Worm (Caenorhabditis elegans) whole organism, L2 larva: ENCODE data around the gene lgc-27.

Experiments used
- C34F6.9 ChIP-seq: fragments of 150-350 bp; optimal IDR thresholded peaks from 2 replicates; lab custom pipeline; 2014; ENCODE audit warnings: missing biosample characterization, missing genetic modification characterization
- F13H6.1 ChIP-seq: sonication (generic microtip); optimal IDR thresholded peaks from 2 replicates; lab custom pipeline; 2016; ENCODE audit warnings: missing genetic modification characterization, missing compliant biosample characterization
- R02D3.7 ChIP-seq: fragments of 150-350 bp; optimal IDR thresholded peaks from 2 replicates; lab custom pipeline; 2014; ENCODE audit warnings: missing biosample characterization, missing genetic modification characterization
- Y55F3AM.14 ChIP-seq: fragments of 200-800 bp; sonication (Bioruptor generic); optimal IDR thresholded peaks from 2 replicates; lab custom pipeline; 2018; ENCODE audit warnings: mild to moderate bottlenecking, missing genetic modification characterization, missing compliant biosample characterization
- ZK546.5 ChIP-seq: sonication (generic microtip); optimal IDR thresholded peaks from 2 replicates; lab custom pipeline; 2017; ENCODE audit warnings: missing biosample characterization, missing genetic modification characterization
- alr-1 ChIP-seq: fragments of 150-350 bp; optimal IDR thresholded peaks from 2 replicates; lab custom pipeline; 2014; ENCODE audit warnings: missing biosample characterization, missing genetic modification characterization
- aly-2 ChIP-seq: fragments of 150-350 bp; optimal IDR thresholded peaks from 2 replicates; lab custom pipeline; 2014; ENCODE audit warnings: missing biosample characterization, missing genetic modification characterization
- ama-1 ChIP-seq: fragments of 150-350 bp; optimal IDR thresholded peaks from 2 replicates; lab custom pipeline; 2018; ENCODE audit warnings: inconsistent platforms
- blmp-1 ChIP-seq: sonication (generic microtip); optimal IDR thresholded peaks from 2 replicates; lab custom pipeline; 2017; ENCODE audit warnings: missing genetic modification characterization, mild to moderate bottlenecking, missing compliant biosample characterization, antibody characterized with exemption, moderate library complexity; ENCODE audit not compliant: insufficient read depth
- ceh-16 ChIP-seq: fragments of 150-350 bp; optimal IDR thresholded peaks from 2 replicates; lab custom pipeline; 2014; ENCODE audit warnings: missing biosample characterization, missing genetic modification characterization
- ceh-82 ChIP-seq: fragments of 150-350 bp; optimal IDR thresholded peaks from 2 replicates; lab custom pipeline; 2014; ENCODE audit warnings: missing biosample characterization, missing genetic modification characterization
- crh-2 ChIP-seq: sonication (generic microtip); optimal IDR thresholded peaks from 2 replicates; lab custom pipeline; 2017; ENCODE audit warnings: missing biosample characterization, missing genetic modification characterization
- dmd-4 ChIP-seq: sonication (generic microtip); optimal IDR thresholded peaks from 2 replicates; lab custom pipeline; 2017; ENCODE audit warnings: missing biosample characterization, missing genetic modification characterization
- egl-27 ChIP-seq: sonication (generic microtip); optimal IDR thresholded peaks from 3 replicates; lab custom pipeline; 2017; ENCODE audit warnings: missing biosample characterization, missing genetic modification reagents, missing genetic modification characterization
- elt-1 ChIP-seq: fragments of 150-350 bp; optimal IDR thresholded peaks from 2 replicates; lab custom pipeline; 2014; ENCODE audit warnings: missing biosample characterization, missing genetic modification characterization
- elt-3 ChIP-seq: sonication (generic microtip); optimal IDR thresholded peaks from 2 replicates; lab custom pipeline; 2017; ENCODE audit warnings: missing biosample characterization, missing genetic modification characterization
- fos-1 ChIP-seq: fragments of 150-350 bp; optimal IDR thresholded peaks from 2 replicates; lab custom pipeline; 2014; ENCODE audit warnings: missing biosample characterization, missing genetic modification characterization
- gmeb-1 ChIP-seq: fragments of 150-350 bp; optimal IDR thresholded peaks from 2 replicates; lab custom pipeline; 2014; ENCODE audit warnings: missing biosample characterization, missing genetic modification characterization
- lin-11 ChIP-seq: fragments of 150-350 bp; sonication (generic microtip); optimal IDR thresholded peaks from 2 replicates; lab custom pipeline; 2014; ENCODE audit warnings: missing biosample characterization, missing genetic modification characterization, inconsistent platforms, mixed read lengths
- lin-13 ChIP-seq: fragments of 150-350 bp; optimal IDR thresholded peaks from 2 replicates; lab custom pipeline; 2014; ENCODE audit warnings: missing biosample characterization, missing genetic modification reagents, missing genetic modification characterization
- lin-39 ChIP-seq: fragments of 150-350 bp; optimal IDR thresholded peaks from 2 replicates; lab custom pipeline; 2014; ENCODE audit warnings: missing biosample characterization, missing genetic modification reagents, missing genetic modification characterization
- lsy-2 ChIP-seq, 2 experiments: fragments of 150-350 bp in 1 of 2; sonication (generic microtip) in 1 of 2; optimal IDR thresholded peaks; 2 replicates each; lab custom pipeline; 2014 to 2017; ENCODE audit warnings: missing biosample characterization in 2 of 2, missing genetic modification characterization in 2 of 2
- mab-5 ChIP-seq: fragments of 150-350 bp; optimal IDR thresholded peaks from 2 replicates; lab custom pipeline; 2014; ENCODE audit warnings: missing biosample characterization, missing genetic modification characterization
- mbf-1 ChIP-seq: sonication (generic microtip); optimal IDR thresholded peaks from 2 replicates; lab custom pipeline; 2017; ENCODE audit warnings: missing biosample characterization, missing genetic modification characterization
- mdl-1 ChIP-seq, 2 experiments: fragments of 150-350 bp in 1 of 2; sonication (generic microtip) in 1 of 2; optimal IDR thresholded peaks; 2 replicates each; lab custom pipeline; 2017; ENCODE audit warnings: missing biosample characterization in 2 of 2, missing genetic modification characterization in 2 of 2
- nhr-10 ChIP-seq: sonication (generic microtip); optimal IDR thresholded peaks from 2 replicates; lab custom pipeline; 2017; ENCODE audit warnings: missing biosample characterization, missing genetic modification characterization
- nhr-11 ChIP-seq: fragments of 150-350 bp; optimal IDR thresholded peaks from 2 replicates; lab custom pipeline; 2014; ENCODE audit warnings: missing biosample characterization, missing genetic modification characterization
- nhr-12 ChIP-seq: fragments of 150-350 bp; optimal IDR thresholded peaks from 2 replicates; lab custom pipeline; 2014; ENCODE audit warnings: missing biosample characterization, missing genetic modification characterization
- nhr-129 ChIP-seq: fragments of 150-350 bp; optimal IDR thresholded peaks from 2 replicates; lab custom pipeline; 2014; ENCODE audit warnings: missing biosample characterization, missing genetic modification characterization
- nhr-21 ChIP-seq: fragments of 150-350 bp; optimal IDR thresholded peaks from 2 replicates; lab custom pipeline; 2014; ENCODE audit warnings: missing biosample characterization, missing genetic modification characterization
- nhr-23 ChIP-seq: fragments of 150-350 bp; optimal IDR thresholded peaks from 2 replicates; lab custom pipeline; 2014; ENCODE audit warnings: missing biosample characterization, missing genetic modification reagents, missing genetic modification characterization
- nhr-237 ChIP-seq: fragments of 150-350 bp; optimal IDR thresholded peaks from 2 replicates; lab custom pipeline; 2014; ENCODE audit warnings: missing biosample characterization, missing genetic modification characterization
- nhr-25 ChIP-seq: fragments of 150-350 bp; sonication (generic microtip); optimal IDR thresholded peaks from 3 replicates; lab custom pipeline; 2014; ENCODE audit warnings: missing biosample characterization, missing genetic modification characterization
- nhr-6 ChIP-seq: fragments of 150-350 bp; optimal IDR thresholded peaks from 2 replicates; lab custom pipeline; 2014; ENCODE audit warnings: missing biosample characterization, missing genetic modification characterization
- nhr-77 ChIP-seq: fragments of 150-350 bp; optimal IDR thresholded peaks from 2 replicates; lab custom pipeline; 2014; ENCODE audit warnings: missing biosample characterization, missing genetic modification characterization
- peb-1 ChIP-seq: fragments of 150-350 bp; optimal IDR thresholded peaks from 2 replicates; lab custom pipeline; 2014; ENCODE audit warnings: missing biosample characterization, missing genetic modification characterization
- sem-4 ChIP-seq: fragments of 150-350 bp; optimal IDR thresholded peaks from 2 replicates; lab custom pipeline; 2014; ENCODE audit warnings: missing biosample characterization, missing genetic modification reagents, missing genetic modification characterization
- skn-1 ChIP-seq: sonication (generic microtip); optimal IDR thresholded peaks from 2 replicates; lab custom pipeline; 2017; ENCODE audit warnings: missing biosample characterization, missing genetic modification characterization
- sma-3 ChIP-seq: sonication (generic microtip); optimal IDR thresholded peaks from 2 replicates; lab custom pipeline; 2016; ENCODE audit warnings: missing genetic modification reagents, missing genetic modification characterization, missing compliant biosample characterization
- sma-9 ChIP-seq, 2 experiments: fragments of 150-350 bp in 1 of 2; sonication (generic microtip) in 1 of 2; optimal IDR thresholded peaks; 2 replicates each; lab custom pipeline; 2014 to 2016; ENCODE audit warnings: missing genetic modification characterization in 2 of 2, mild to moderate bottlenecking in 1 of 2, missing biosample characterization in 1 of 2, missing compliant biosample characterization in 1 of 2, missing genetic modification reagents in 1 of 2, moderate library complexity in 1 of 2
- snpc-4 ChIP-seq: fragments of 150-350 bp; optimal IDR thresholded peaks from 2 replicates; lab custom pipeline; 2014; ENCODE audit warnings: missing biosample characterization, missing genetic modification characterization
- unc-39 ChIP-seq: fragments of 150-350 bp; optimal IDR thresholded peaks from 2 replicates; lab custom pipeline; 2014; ENCODE audit warnings: missing biosample characterization, missing genetic modification characterization
- unc-55 ChIP-seq: fragments of 150-350 bp; sonication (generic microtip); optimal IDR thresholded peaks from 3 replicates; lab custom pipeline; 2014; ENCODE audit warnings: missing biosample characterization, missing genetic modification reagents, missing genetic modification characterization
- unc-62 ChIP-seq: fragments of 150-350 bp; optimal IDR thresholded peaks from 2 replicates; lab custom pipeline; 2014; ENCODE audit warnings: missing biosample characterization, missing genetic modification reagents, missing genetic modification characterization
- zag-1 ChIP-seq: fragments of 150-350 bp; optimal IDR thresholded peaks from 2 replicates; lab custom pipeline; 2014; ENCODE audit warnings: missing biosample characterization, missing genetic modification characterization
- ztf-1 ChIP-seq: fragments of 200-800 bp; sonication (Bioruptor generic); conservative IDR thresholded peaks from 2 replicates; pipeline ENCODE4 v1.3.6; 2022; ENCODE audit warnings: missing genetic modification characterization, missing compliant biosample characterization
- ztf-11 ChIP-seq: sonication (generic microtip); optimal IDR thresholded peaks from 2 replicates; lab custom pipeline; 2017; ENCODE audit warnings: missing biosample characterization, missing genetic modification characterization
- ztf-4 ChIP-seq: fragments of 150-350 bp; optimal IDR thresholded peaks from 2 replicates; lab custom pipeline; 2014; ENCODE audit warnings: missing biosample characterization, missing genetic modification characterization

lgc-27 gene

ce11 chrII:4698266-4698771 lies 49.4 kb downstream of the lgc-27 start, which contains the start of the genes rpn-5 and scc-1:
Gene rpn-5 (minus strand): TSS chrII:4698427.
Gene scc-1 (plus strand): TSS chrII:4698721.
- TF ChIP-seq alr-1 (tag; lab: Kevin White, UChicago) (no peak), mdl-1 (tag; optimal IDR thresholded peaks at IDR 0.05; lab: Kevin White, UChicago) (no peak), snpc-4 (tag; lab: Kevin White, UChicago) (peak; percentile 47), sma-9 (GFP tag; optimal IDR thresholded peaks at IDR 0.05; lab: Kevin White, UChicago) (peak; percentile 71), sma-9 (tag; optimal IDR thresholded peaks at IDR 0.05; lab: Kevin White, UChicago) (no peak), nhr-129 (tag; lab: Kevin White, UChicago) (peak; percentile 81), unc-39 (tag; lab: Kevin White, UChicago) (no peak), ZK546.5 (tag; lab: Kevin White, UChicago) (peak; percentile 48), mbf-1 (tag; lab: Kevin White, UChicago) (no peak), F13H6.1 (tag; lab: Kevin White, UChicago) (peak; percentile 25), elt-1 (tag; lab: Kevin White, UChicago) (no peak), nhr-237 (tag; lab: Kevin White, UChicago) (no peak), nhr-21 (tag; lab: Kevin White, UChicago) (peak; percentile 70), nhr-11 (tag; lab: Kevin White, UChicago) (no peak), elt-3 (no peak), nhr-77 (tag; lab: Kevin White, UChicago) (no peak), C34F6.9 (tag; lab: Kevin White, UChicago) (peak; percentile 85), aly-2 (no peak), nhr-25 (tag; lab: Kevin White, UChicago) (peak; percentile 67), lin-11 (tag; lab: Kevin White, UChicago) (peak; percentile 53), fos-1 (tag; lab: Kevin White, UChicago) (peak; percentile 43), ceh-16 (tag; lab: Kevin White, UChicago) (no peak), ceh-82 (tag; lab: Kevin White, UChicago) (no peak), R02D3.7 (tag; lab: Kevin White, UChicago) (peak; percentile 20), crh-2 (tag; lab: Kevin White, UChicago) (peak; percentile 84), lin-13 (peak; percentile 79), skn-1 (tag; lab: Kevin White, UChicago) (peak; percentile 98), peb-1 (no peak), lsy-2 (tag; optimal IDR thresholded peaks at IDR 0.05; lab: Kevin White, UChicago) (peak; percentile 98 to 99), unc-55 (GFP tag; lab: Kevin White, UChicago) (peak; percentile 95), ama-1 (lab: Kevin White, UChicago) (no peak), gmeb-1 (tag; lab: Kevin White, UChicago) (peak; percentile 91), blmp-1 (tag; lab: Kevin White, UChicago) (peak; percentile 38), ztf-4 (tag; lab: Kevin White, UChicago) (no peak), nhr-10 (tag; lab: Kevin White, UChicago) (no peak), egl-27 (tag; lab: Kevin White, UChicago) (peak; percentile 33), nhr-12 (no peak), zag-1 (tag; lab: Kevin White, UChicago) (no peak), unc-62 (no peak), nhr-6 (tag; lab: Kevin White, UChicago) (no peak), dmd-4 (no peak), ztf-11 (tag; lab: Kevin White, UChicago) (no peak), ztf-1 (no peak), lin-39 (tag; lab: Kevin White, UChicago) (no peak), sem-4 (peak; percentile 4), Y55F3AM.14 (GFP tag; lab: Kevin White, UChicago) (no peak), nhr-23 (no peak), mab-5 (tag; lab: Kevin White, UChicago) (peak; percentile 55), sma-3 (GFP tag; lab: Kevin White, UChicago) (peak; percentile 56)
- TF ChIP-seq, all 48 proteins: peak for 22
